Worm (Caenorhabditis elegans) whole organism, L1 larva: ENCODE results near the gene Y75B12A.2.

Experiments
- blmp-1 ChIP-seq: fragments of 150-350 bp; optimal IDR thresholded peaks from 2 replicates; lab custom pipeline; 2014; ENCODE audit warnings: missing biosample characterization, missing genetic modification characterization
- ceh-82 ChIP-seq, 3 experiments: fragments of 150-350 bp in 1 of 3; sonication (generic microtip) in 2 of 3; optimal IDR thresholded peaks; 2 replicates each; lab custom pipeline; 2014 to 2017; ENCODE audit warnings: missing biosample characterization in 3 of 3, missing genetic modification characterization in 3 of 3
- dpl-1 ChIP-seq, 3 experiments: fragments of 150-350 bp in 2 of 3; sonication (generic microtip) in 1 of 3; optimal IDR thresholded peaks; 2 replicates each; lab custom pipeline; 2014 to 2017; ENCODE audit warnings: missing biosample characterization in 3 of 3, missing genetic modification characterization in 3 of 3, missing genetic modification reagents in 3 of 3
- elt-3 ChIP-seq, 6 experiments: fragments of 150-350 bp in 1 of 6; sonication (generic microtip); optimal IDR thresholded peaks; 2 replicates each; lab custom pipeline; 2017 to 2018; ENCODE audit warnings: missing biosample characterization in 6 of 6, missing genetic modification characterization in 6 of 6, inconsistent platforms in 1 of 6
- lsy-2 ChIP-seq, 2 experiments: fragments of 150-350 bp; optimal IDR thresholded peaks; 2 replicates each; lab custom pipeline; 2014; ENCODE audit warnings: missing biosample characterization in 2 of 2, missing genetic modification characterization in 2 of 2
- nhr-11 ChIP-seq: fragments of 150-350 bp; optimal IDR thresholded peaks from 2 replicates; lab custom pipeline; 2014; ENCODE audit warnings: missing biosample characterization, missing genetic modification characterization
- nhr-76 ChIP-seq: sonication (generic microtip); optimal IDR thresholded peaks from 2 replicates; lab custom pipeline; 2017; ENCODE audit warnings: missing biosample characterization, missing genetic modification characterization
- pax-3 ChIP-seq: fragments of 200-800 bp; sonication (Bioruptor generic); optimal IDR thresholded peaks from 2 replicates; lab custom pipeline; 2018; ENCODE audit warnings: mild to moderate bottlenecking, missing genetic modification characterization, moderate library complexity, missing compliant biosample characterization
- rnt-1 ChIP-seq: sonication (generic microtip); optimal IDR thresholded peaks from 2 replicates; lab custom pipeline; 2016; ENCODE audit warnings: mild to moderate bottlenecking, missing genetic modification characterization, moderate library complexity, missing compliant biosample characterization
- skn-1 ChIP-seq: fragments of 150-350 bp; optimal IDR thresholded peaks from 2 replicates; lab custom pipeline; 2014; ENCODE audit warnings: missing biosample characterization, missing genetic modification characterization
- ztf-11 ChIP-seq, 2 experiments: sonication (generic microtip); optimal IDR thresholded peaks; 2 replicates each; lab custom pipeline; 2016 to 2017; ENCODE audit warnings: missing genetic modification characterization in 2 of 2, missing biosample characterization in 1 of 2, missing compliant biosample characterization in 1 of 2

- no peak for TF ChIP-seq skn-1 (tag; lab: Kevin White, UChicago)
- TF ChIP-seq lsy-2 (tag; optimal IDR thresholded peaks at IDR 0.05; lab: Kevin White, UChicago), result no peak
- TF ChIP-seq dpl-1 (GFP tag; optimal IDR thresholded peaks at IDR 0.05; lab: Kevin White, UChicago), result no peak
- TF ChIP-seq rnt-1 (tag; lab: Kevin White, UChicago), result no peak
- TF ChIP-seq ceh-82 (tag; optimal IDR thresholded peaks at IDR 0.05; lab: Kevin White, UChicago), result no peak
- no peak for TF ChIP-seq ztf-11 (tag; optimal IDR thresholded peaks at IDR 0.05; lab: Kevin White, UChicago)
- no peak for TF ChIP-seq nhr-76 (tag; lab: Kevin White, UChicago)
- TF ChIP-seq blmp-1 (tag; lab: Kevin White, UChicago), result no peak
- TF ChIP-seq pax-3 (tag; lab: Kevin White, UChicago), result no peak
- TF ChIP-seq elt-3 (tag; optimal IDR thresholded peaks at IDR 0.05; lab: Kevin White, UChicago), result no peak
- no peak for TF ChIP-seq nhr-11 (tag; lab: Kevin White, UChicago)
Observed at ce11 chrV:15148800-15149199, 39.4 kb downstream of the Y75B12A.2 start, which contains the start of gene T09F5.1.
